Fruit fly (Drosophila melanogaster): ENCODE data around the gene CG31097.

CG31097 gene

dm6 chr3R:25297678-25298077 lies at the start of gene CG31097:
TSS of gene CG31097 (minus strand) at chr3R:25297778.
- TF ChIP-seq ovo (GFP tag; optimal IDR thresholded peaks at IDR 0.05): no peak
- TF ChIP-seq CG7045 (GFP tag; optimal IDR thresholded peaks at IDR 0.05): no peak
- no peak for TF ChIP-seq Hr96 (GFP tag; optimal IDR thresholded peaks at IDR 0.05)
- TF ChIP-seq CG11617 (GFP tag; optimal IDR thresholded peaks at IDR 0.05): no peak
- no peak for TF ChIP-seq tj (GFP tag; optimal IDR thresholded peaks at IDR 0.05)
- no peak for TF ChIP-seq cnc (optimal IDR thresholded peaks at IDR 0.05)
- TF ChIP-seq CG5204 (GFP tag; optimal IDR thresholded peaks at IDR 0.05): no peak
- no peak for TF ChIP-seq CG14711 (tag; optimal IDR thresholded peaks at IDR 0.05)
- TF ChIP-seq CG12768 (GFP tag; optimal IDR thresholded peaks at IDR 0.05): no peak
- no peak for TF ChIP-seq Mnt (GFP tag; optimal IDR thresholded peaks at IDR 0.05)
- TF ChIP-seq Clk (GFP tag; optimal IDR thresholded peaks at IDR 0.05): no peak
- no peak for TF ChIP-seq CG7101 (tag; optimal IDR thresholded peaks at IDR 0.05)
- TF ChIP-seq cic (GFP tag; optimal IDR thresholded peaks at IDR 0.05): no peak
- TF ChIP-seq kay (GFP tag; ENCODE audit: borderline replicate concordance): no peak
- no peak for TF ChIP-seq toe (GFP tag; optimal IDR thresholded peaks at IDR 0.05)
- TF ChIP-seq CG33017 (tag; optimal IDR thresholded peaks at IDR 0.05): no peak
- TF ChIP-seq Crg-1 (GFP tag; optimal IDR thresholded peaks at IDR 0.05): no peak
- no peak for TF ChIP-seq pad (GFP tag; optimal IDR thresholded peaks at IDR 0.05)

DNA sequence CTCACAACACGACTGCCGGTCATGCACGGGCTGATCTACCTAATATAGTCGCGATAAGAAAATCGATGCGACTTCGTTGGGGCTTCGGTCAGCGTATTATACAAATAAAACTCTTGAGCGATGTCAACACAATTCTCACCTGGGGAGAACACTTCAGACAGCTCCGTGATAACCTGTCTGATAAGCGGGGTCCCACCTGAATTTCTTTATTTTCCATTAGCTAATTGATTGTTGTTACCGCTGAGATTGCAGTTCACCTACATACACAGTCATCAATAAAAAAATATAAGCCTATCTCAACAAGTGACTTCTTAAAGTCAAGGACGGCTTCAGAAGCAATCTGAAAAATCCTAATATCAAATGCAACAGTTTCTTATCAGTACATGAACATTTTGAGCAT lies 49.3 kb upstream of the CG31097 start, which contains the start of gene tobi:
tobi (minus strand) TSS at position 23 of the 400 bp plus-strand sequence.
- no peak for TF ChIP-seq CG33017 (tag; optimal IDR thresholded peaks at IDR 0.05)
- peak; percentile 43 for TF ChIP-seq tj (GFP tag; optimal IDR thresholded peaks at IDR 0.05)

DNA sequence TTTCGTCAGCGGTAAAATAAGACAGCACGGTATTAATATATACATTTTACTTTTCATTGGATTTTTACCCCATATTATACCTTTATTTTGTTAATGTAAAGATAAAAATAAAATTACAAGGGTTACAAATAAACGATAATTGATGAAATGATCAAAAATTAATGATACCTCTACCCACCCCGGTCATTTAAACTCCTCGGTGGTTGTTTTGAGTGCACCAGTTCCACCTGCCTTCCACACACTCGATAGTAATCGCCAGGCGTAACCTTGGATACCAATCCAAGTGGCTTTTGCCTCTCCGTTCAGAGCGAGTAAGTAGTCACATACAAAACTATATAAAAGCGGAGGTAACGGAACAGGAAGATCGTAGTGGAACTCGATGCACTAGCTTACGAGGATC lies 42.4 kb upstream of the CG31097 start, which contains the start of gene rha:
rha (plus strand) TSS at position 301 of the 400 bp plus-strand sequence.
- no peak for TF ChIP-seq CG14711 (tag; optimal IDR thresholded peaks at IDR 0.05)
- no peak for TF ChIP-seq Clk (GFP tag; optimal IDR thresholded peaks at IDR 0.05)
- no peak for TF ChIP-seq Crg-1 (GFP tag; optimal IDR thresholded peaks at IDR 0.05)
- no peak for TF ChIP-seq ovo (GFP tag; optimal IDR thresholded peaks at IDR 0.05)
- no peak for TF ChIP-seq CG7045 (GFP tag; optimal IDR thresholded peaks at IDR 0.05)
- no peak for TF ChIP-seq CG11617 (GFP tag; optimal IDR thresholded peaks at IDR 0.05)
- no peak for TF ChIP-seq bab1 (GFP tag; optimal IDR thresholded peaks at IDR 0.05)
- TF ChIP-seq CG12768 (GFP tag; optimal IDR thresholded peaks at IDR 0.05): no peak
- TF ChIP-seq Mnt (GFP tag; optimal IDR thresholded peaks at IDR 0.05): no peak

DNA sequence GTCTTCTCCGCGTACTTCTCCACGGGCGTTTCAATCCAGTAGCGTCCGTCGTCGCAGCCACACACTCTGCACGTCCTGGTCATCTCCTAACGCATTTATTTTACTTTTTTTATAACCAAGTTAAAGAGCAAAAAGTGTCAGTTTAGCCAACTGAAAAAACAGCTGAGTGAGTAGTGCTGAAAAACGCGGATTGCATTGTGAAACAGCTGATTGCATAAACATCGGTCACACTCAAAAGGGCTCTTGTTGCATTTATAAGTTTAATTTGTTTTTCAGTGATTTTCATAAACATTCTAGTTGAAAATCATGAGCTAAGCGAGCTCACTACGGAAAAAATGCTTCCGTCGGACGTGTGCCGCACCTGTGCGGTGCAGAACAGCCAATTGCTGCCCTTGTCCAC lies 37.5 kb upstream of the CG31097 start, which contains the start of the genes CG10669 and CG11902:
CG10669 (minus strand) TSS at position 179 of the 400 bp plus-strand sequence.
CG11902 (plus strand) TSS at position 193 of the 400 bp plus-strand sequence.
- TF ChIP-seq bab1 (GFP tag; optimal IDR thresholded peaks at IDR 0.05) (peak; percentile 67), CG5204 (GFP tag; optimal IDR thresholded peaks at IDR 0.05) (no peak), kay (GFP tag; ENCODE audit: borderline replicate concordance) (no peak), CG7101 (tag; optimal IDR thresholded peaks at IDR 0.05) (no peak), pad (GFP tag; optimal IDR thresholded peaks at IDR 0.05) (no peak), Mnt (GFP tag; optimal IDR thresholded peaks at IDR 0.05) (peak; percentile 12), cic (GFP tag; optimal IDR thresholded peaks at IDR 0.05) (no peak), CG33017 (tag; optimal IDR thresholded peaks at IDR 0.05) (no peak), tj (GFP tag; optimal IDR thresholded peaks at IDR 0.05) (no peak), ovo (GFP tag; optimal IDR thresholded peaks at IDR 0.05) (no peak), CG14711 (tag; optimal IDR thresholded peaks at IDR 0.05) (no peak), Crg-1 (GFP tag; optimal IDR thresholded peaks at IDR 0.05) (no peak), CG12768 (GFP tag; optimal IDR thresholded peaks at IDR 0.05) (no peak)

DNA sequence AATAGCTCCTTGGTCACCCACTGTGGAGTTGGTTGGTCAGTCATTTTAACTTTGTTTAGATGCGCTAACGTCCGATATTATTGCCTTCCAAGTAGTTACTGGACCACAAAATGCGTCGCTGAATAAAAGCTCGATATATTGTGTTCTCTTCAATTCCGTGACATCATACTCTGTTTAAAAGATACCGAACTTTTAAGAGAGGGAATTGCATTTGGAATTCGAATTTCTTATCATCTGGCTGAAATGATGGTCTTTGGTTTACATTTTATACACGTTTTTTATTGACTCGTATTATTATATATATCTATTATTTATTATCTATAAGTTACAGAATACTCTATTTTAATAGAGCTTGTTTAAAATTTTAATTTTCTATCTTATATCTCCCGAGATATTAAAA lies 33.5 kb upstream of the CG31097 start, which contains the start of gene CHKov2:
CHKov2 (minus strand) TSS at position 101 of the 400 bp plus-strand sequence.
- TF ChIP-seq CG14711 (tag; optimal IDR thresholded peaks at IDR 0.05) (no peak), cic (GFP tag; optimal IDR thresholded peaks at IDR 0.05) (peak; percentile 5)

dm6 chr3R:25329079-25329478 lies 31.5 kb upstream of the CG31097 start, which contains the start of gene CHKov1:
TSS of gene CHKov1 (minus strand) at chr3R:25329316.
- peak; percentile 21 for TF ChIP-seq CG12768 (GFP tag; optimal IDR thresholded peaks at IDR 0.05)
- peak; percentile 13 for TF ChIP-seq CG11617 (GFP tag; optimal IDR thresholded peaks at IDR 0.05)
- no peak for TF ChIP-seq ovo (GFP tag; optimal IDR thresholded peaks at IDR 0.05)
- peak; percentile 43 for TF ChIP-seq CG33017 (tag; optimal IDR thresholded peaks at IDR 0.05)
- TF ChIP-seq tj (GFP tag; optimal IDR thresholded peaks at IDR 0.05): no peak
- peak; percentile 1 for TF ChIP-seq cic (GFP tag; optimal IDR thresholded peaks at IDR 0.05)

dm6 chr3R:25322657-25323056 lies 25.1 kb upstream of the CG31097 start, which contains the start of gene CG10562:
TSS of gene CG10562 (minus strand) at chr3R:25322757.
- TF ChIP-seq cic (GFP tag; optimal IDR thresholded peaks at IDR 0.05) (peak; percentile 28), CG5204 (GFP tag; optimal IDR thresholded peaks at IDR 0.05) (no peak), CG12768 (GFP tag; optimal IDR thresholded peaks at IDR 0.05) (peak; percentile 10), Mnt (GFP tag; optimal IDR thresholded peaks at IDR 0.05) (no peak), CG7045 (GFP tag; optimal IDR thresholded peaks at IDR 0.05) (no peak), CG7101 (tag; optimal IDR thresholded peaks at IDR 0.05) (no peak), cnc (optimal IDR thresholded peaks at IDR 0.05) (no peak), Crg-1 (GFP tag; optimal IDR thresholded peaks at IDR 0.05) (no peak)

- no peak for TF ChIP-seq bab1 (GFP tag; optimal IDR thresholded peaks at IDR 0.05)
- no peak for TF ChIP-seq CG12768 (GFP tag; optimal IDR thresholded peaks at IDR 0.05)
- TF ChIP-seq pad (GFP tag; optimal IDR thresholded peaks at IDR 0.05): no peak
- TF ChIP-seq CG14711 (tag; optimal IDR thresholded peaks at IDR 0.05): no peak
- no peak for TF ChIP-seq CG7101 (tag; optimal IDR thresholded peaks at IDR 0.05)
- no peak for TF ChIP-seq Mnt (GFP tag; optimal IDR thresholded peaks at IDR 0.05)
- no peak for TF ChIP-seq kay (GFP tag; ENCODE audit: borderline replicate concordance)
- TF ChIP-seq ovo (GFP tag; optimal IDR thresholded peaks at IDR 0.05): no peak
- no peak for TF ChIP-seq Clk (GFP tag; optimal IDR thresholded peaks at IDR 0.05)
- no peak for TF ChIP-seq CG33017 (tag; optimal IDR thresholded peaks at IDR 0.05)
- TF ChIP-seq Crg-1 (GFP tag; optimal IDR thresholded peaks at IDR 0.05): no peak
- no peak for TF ChIP-seq Hr96 (GFP tag; optimal IDR thresholded peaks at IDR 0.05)
- TF ChIP-seq cic (GFP tag; optimal IDR thresholded peaks at IDR 0.05): no peak
- no peak for TF ChIP-seq CG5204 (GFP tag; optimal IDR thresholded peaks at IDR 0.05)
- no peak for TF ChIP-seq tj (GFP tag; optimal IDR thresholded peaks at IDR 0.05)
- no peak for TF ChIP-seq CG1620 (GFP tag; optimal IDR thresholded peaks at IDR 0.05)
- no peak for TF ChIP-seq toe (GFP tag; optimal IDR thresholded peaks at IDR 0.05)
- TF ChIP-seq CG11617 (GFP tag; optimal IDR thresholded peaks at IDR 0.05): no peak
Measured at dm6 chr3R:25321681-25322080, 24.1 kb upstream of the CG31097 start.
